Fruit fly (Drosophila melanogaster) whole organism, embryonic: ENCODE results near the gene CG42366.

Experiments used
- Adf1 ChIP-seq: fragments of 200-800 bp; sonication (Bioruptor generic); IDR thresholded peaks from 2 replicates; pipeline ENCODE4 v1.3.6; 2022; ENCODE audit warnings: missing biosample characterization, missing genetic modification characterization
- Blimp-1 ChIP-seq: fragments of 200-800 bp; sonication (Bioruptor generic); optimal IDR thresholded peaks from 3 replicates; lab custom pipeline; 2018; ENCODE audit warnings: missing biosample characterization, missing genetic modification characterization, mild to moderate bottlenecking, moderate library complexity, missing genetic modification reagents
- CG1024 ChIP-seq: fragments of 200-800 bp; sonication (Bioruptor generic); IDR thresholded peaks from 2 replicates; pipeline ENCODE4 v1.3.6; 2022; ENCODE audit warnings: missing biosample characterization, missing genetic modification characterization
- CG10366 ChIP-seq: fragments of 200-800 bp; sonication (Bioruptor generic); IDR thresholded peaks from 2 replicates; pipeline ENCODE4 v1.3.6; 2022; ENCODE audit warnings: missing biosample characterization, missing genetic modification characterization
- CG12744 ChIP-seq: fragments of 200-800 bp; sonication (Bioruptor generic); optimal IDR thresholded peaks from 2 replicates; lab custom pipeline; 2016; ENCODE audit warnings: missing biosample characterization, missing genetic modification characterization
- CG13624 ChIP-seq: fragments of 200-800 bp; sonication (Bioruptor generic); optimal IDR thresholded peaks from 2 replicates; lab custom pipeline; 2016; ENCODE audit warnings: missing biosample characterization, missing genetic modification characterization
- CG14965 ChIP-seq: fragments of 200-800 bp; sonication (Bioruptor generic); optimal IDR thresholded peaks from 2 replicates; lab custom pipeline; 2016; ENCODE audit warnings: missing biosample characterization, missing genetic modification characterization, borderline replicate concordance
- CG17186 ChIP-seq: fragments of 200-800 bp; sonication (Bioruptor generic); optimal IDR thresholded peaks from 3 replicates; lab custom pipeline; 2017; ENCODE audit warnings: missing biosample characterization, missing genetic modification reagents, missing genetic modification characterization
- CG2120 ChIP-seq: fragments of 200-800 bp; sonication (Bioruptor generic); optimal IDR thresholded peaks from 3 replicates; lab custom pipeline; 2016; ENCODE audit warnings: missing biosample characterization, missing genetic modification characterization
- CG30403 ChIP-seq: fragments of 200-800 bp; sonication (Bioruptor generic); optimal IDR thresholded peaks from 3 replicates; lab custom pipeline; 2016; ENCODE audit warnings: missing biosample characterization, missing genetic modification characterization
- CG31224 ChIP-seq: fragments of 200-800 bp; sonication (Bioruptor generic); IDR thresholded peaks from 2 replicates; pipeline ENCODE4 v1.3.6; 2022; ENCODE audit warnings: missing biosample characterization, missing genetic modification characterization
- CG31441 ChIP-seq: fragments of 200-800 bp; sonication (Bioruptor generic); IDR thresholded peaks from 2 replicates; pipeline ENCODE4 v1.3.6; 2022; ENCODE audit warnings: missing biosample characterization, missing genetic modification characterization
- CG3838 ChIP-seq: fragments of 200-800 bp; sonication (Bioruptor generic); optimal IDR thresholded peaks from 3 replicates; lab custom pipeline; 2016; ENCODE audit warnings: missing biosample characterization, missing genetic modification characterization
- CG43689 ChIP-seq: fragments of 200-800 bp; sonication (Bioruptor generic); IDR thresholded peaks from 2 replicates; pipeline ENCODE4 v1.3.6; 2022; ENCODE audit warnings: missing biosample characterization, missing genetic modification characterization
- CG4404 ChIP-seq: fragments of 200-800 bp; sonication (Bioruptor generic); IDR thresholded peaks from 2 replicates; pipeline ENCODE4 v1.3.6; 2022; ENCODE audit warnings: missing biosample characterization, missing genetic modification characterization
- CG6254 ChIP-seq: fragments of 200-800 bp; sonication (Bioruptor generic); optimal IDR thresholded peaks from 3 replicates; lab custom pipeline; 2017; ENCODE audit warnings: mild to moderate bottlenecking, missing biosample characterization, missing genetic modification reagents, missing genetic modification characterization
- CG6791 ChIP-seq: fragments of 200-800 bp; sonication (Bioruptor generic); IDR thresholded peaks from 3 replicates; pipeline ENCODE4 v1.3.6; 2022; ENCODE audit warnings: missing biosample characterization, missing genetic modification characterization; ENCODE audit not compliant: partially characterized antibody
- CG7786 ChIP-seq: fragments of 200-800 bp; sonication (Bioruptor generic); optimal IDR thresholded peaks from 2 replicates; lab custom pipeline; 2016; ENCODE audit warnings: missing biosample characterization, missing genetic modification characterization
- CG7987 ChIP-seq: fragments of 200-800 bp; sonication (Bioruptor generic); optimal IDR thresholded peaks from 2 replicates; lab custom pipeline; 2018; ENCODE audit warnings: missing biosample characterization, mild to moderate bottlenecking, missing genetic modification characterization, moderate library complexity
- CG8478 ChIP-seq: fragments of >200 bp; optimal IDR thresholded peaks from 2 replicates; lab custom pipeline; 2018
- CG8765 ChIP-seq: fragments of 200-800 bp; sonication (Bioruptor generic); IDR thresholded peaks from 2 replicates; pipeline ENCODE4 v1.3.6; 2022; ENCODE audit warnings: missing biosample characterization, missing genetic modification characterization
- Camta ChIP-seq: fragments of 200-800 bp; sonication (Bioruptor generic); optimal IDR thresholded peaks from 2 replicates; lab custom pipeline; 2016; ENCODE audit warnings: missing biosample characterization, missing genetic modification characterization
- Dbx ChIP-seq: fragments of 200-800 bp; sonication (Bioruptor generic); IDR thresholded peaks from 3 replicates; pipeline ENCODE4 v1.3.6; 2022; ENCODE audit warnings: missing biosample characterization, missing genetic modification characterization
- HLH3B ChIP-seq: fragments of 200-800 bp; sonication (Bioruptor generic); IDR thresholded peaks from 2 replicates; pipeline ENCODE4 v1.3.6; 2022; ENCODE audit warnings: missing biosample characterization, missing genetic modification characterization
- Hey ChIP-seq: fragments of 200-800 bp; sonication (Bioruptor generic); optimal IDR thresholded peaks from 3 replicates; lab custom pipeline; 2018; ENCODE audit warnings: missing biosample characterization, mild to moderate bottlenecking, missing genetic modification characterization
- MESR4 ChIP-seq: fragments of 200-800 bp; sonication (Bioruptor generic); optimal IDR thresholded peaks from 2 replicates; lab custom pipeline; 2018; ENCODE audit warnings: missing biosample characterization, mild to moderate bottlenecking, missing genetic modification characterization, moderate library complexity
- Max ChIP-seq: fragments of 200-800 bp; sonication (Bioruptor generic); optimal IDR thresholded peaks from 2 replicates; lab custom pipeline; 2016; ENCODE audit warnings: missing biosample characterization, mild to moderate bottlenecking, missing genetic modification characterization
- Mrtf ChIP-seq: fragments of 200-800 bp; sonication (Bioruptor generic); IDR thresholded peaks from 3 replicates; pipeline ENCODE4 v1.3.6; 2022; ENCODE audit warnings: missing biosample characterization, missing genetic modification characterization
- Myb ChIP-seq: fragments of 200-800 bp; sonication (Bioruptor generic); optimal IDR thresholded peaks from 2 replicates; lab custom pipeline; 2016; ENCODE audit warnings: missing biosample characterization, missing genetic modification characterization
- NC2β ChIP-seq: fragments of 200-800 bp; sonication (Bioruptor generic); optimal IDR thresholded peaks from 2 replicates; lab custom pipeline; 2016; ENCODE audit warnings: missing biosample characterization, missing genetic modification characterization
- Sin3A ChIP-seq: fragments of >200 bp; optimal IDR thresholded peaks from 2 replicates; lab custom pipeline; 2018
- Taf1 ChIP-seq: fragments of 200-800 bp; sonication (Bioruptor generic); IDR thresholded peaks from 2 replicates; pipeline ENCODE4 v1.3.6; 2022; ENCODE audit warnings: missing biosample characterization, missing genetic modification characterization
- ap ChIP-seq: fragments of 200-800 bp; sonication (Bioruptor generic); IDR thresholded peaks from 2 replicates; pipeline ENCODE4 v1.3.6; 2022; ENCODE audit warnings: missing biosample characterization, missing genetic modification characterization
- br ChIP-seq: fragments of >200 bp; optimal IDR thresholded peaks from 2 replicates; lab custom pipeline; 2017
- da ChIP-seq: fragments of 200-800 bp; sonication (Bioruptor generic); optimal IDR thresholded peaks from 2 replicates; lab custom pipeline; 2016; ENCODE audit warnings: missing biosample characterization, missing genetic modification characterization
- dysf ChIP-seq: fragments of 200-800 bp; sonication (Bioruptor generic); IDR thresholded peaks from 3 replicates; pipeline ENCODE4 v1.3.6; 2022; ENCODE audit warnings: missing biosample characterization, missing genetic modification characterization
- gcm ChIP-seq: fragments of 200-800 bp; sonication (Bioruptor generic); optimal IDR thresholded peaks from 2 replicates; lab custom pipeline; 2019; ENCODE audit warnings: missing biosample characterization, mild to moderate bottlenecking, missing genetic modification characterization, moderate library complexity
- kay ChIP-seq: fragments of 200-800 bp; sonication (Bioruptor generic); optimal IDR thresholded peaks from 2 replicates; lab custom pipeline; 2016; ENCODE audit warnings: missing biosample characterization, missing genetic modification characterization
- ken ChIP-seq: fragments of 200-800 bp; sonication (Bioruptor generic); IDR thresholded peaks from 3 replicates; pipeline ENCODE4 v1.3.6; 2022; ENCODE audit warnings: missing biosample characterization, missing genetic modification characterization
- klu ChIP-seq: fragments of 200-800 bp; sonication (Bioruptor generic); IDR thresholded peaks from 2 replicates; pipeline ENCODE4 v1.3.6; 2022; ENCODE audit warnings: missing biosample characterization, missing genetic modification characterization
- nmo ChIP-seq: fragments of 200-800 bp; sonication (Bioruptor generic); optimal IDR thresholded peaks from 2 replicates; lab custom pipeline; 2018; ENCODE audit warnings: missing biosample characterization, mild to moderate bottlenecking, missing genetic modification characterization, moderate library complexity
- p53 ChIP-seq: fragments of 200-800 bp; sonication (Bioruptor generic); optimal IDR thresholded peaks from 2 replicates; lab custom pipeline; 2016; ENCODE audit warnings: missing biosample characterization, missing genetic modification characterization
- pb ChIP-seq: fragments of 200-800 bp; sonication (Bioruptor generic); optimal IDR thresholded peaks from 3 replicates; lab custom pipeline; 2016; ENCODE audit warnings: missing biosample characterization, missing genetic modification characterization
- pnt ChIP-seq: fragments of 200-800 bp; sonication (Bioruptor generic); optimal IDR thresholded peaks from 3 replicates; lab custom pipeline; 2016; ENCODE audit warnings: missing biosample characterization, missing genetic modification characterization
- ro ChIP-seq: fragments of 200-800 bp; sonication (Bioruptor generic); IDR thresholded peaks from 2 replicates; pipeline ENCODE4 v1.3.6; 2022; ENCODE audit warnings: missing biosample characterization, missing genetic modification characterization
- sc ChIP-seq, 3 experiments: fragments of >200 bp in 2 of 3; fragments of 200-800 bp in 1 of 3; sonication (Bioruptor generic) in 1 of 3; optimal IDR thresholded peaks; 2 replicates in 2 of 3; 3 replicates in 1 of 3; lab custom pipeline; 2017; ENCODE audit warnings: mild to moderate bottlenecking in 1 of 3, missing biosample characterization in 1 of 3, missing genetic modification characterization in 1 of 3, missing genetic modification reagents in 1 of 3
- schlank ChIP-seq: fragments of 200-800 bp; sonication (Bioruptor generic); optimal IDR thresholded peaks from 2 replicates; lab custom pipeline; 2018; ENCODE audit warnings: missing biosample characterization, mild to moderate bottlenecking, missing genetic modification characterization
- sisA ChIP-seq: fragments of 200-800 bp; sonication (Bioruptor generic); IDR thresholded peaks from 2 replicates; pipeline ENCODE4 v1.3.6; 2022; ENCODE audit warnings: missing biosample characterization, missing genetic modification characterization
- slou ChIP-seq: fragments of 200-800 bp; sonication (Bioruptor generic); optimal IDR thresholded peaks from 3 replicates; lab custom pipeline; 2016; ENCODE audit warnings: missing biosample characterization, missing genetic modification characterization
- tna ChIP-seq: fragments of 200-800 bp; sonication (Bioruptor generic); IDR thresholded peaks from 2 replicates; pipeline ENCODE4 v1.3.6; 2022; ENCODE audit warnings: missing biosample characterization, missing genetic modification characterization; ENCODE audit not compliant: partially characterized antibody
- toy ChIP-seq: fragments of 200-800 bp; sonication (Bioruptor generic); IDR thresholded peaks from 2 replicates; pipeline ENCODE4 v1.3.6; 2022; ENCODE audit warnings: missing biosample characterization, missing genetic modification characterization
- usp ChIP-seq: fragments of >200 bp; optimal IDR thresholded peaks from 2 replicates; lab custom pipeline; 2017; ENCODE audit warnings: missing biosample characterization, missing genetic modification characterization
- wor ChIP-seq: fragments of 200-800 bp; sonication (Bioruptor generic); IDR thresholded peaks from 2 replicates; pipeline ENCODE4 v1.3.6; 2022; ENCODE audit warnings: missing biosample characterization, missing genetic modification characterization

The CG42366 gene

dm6 chr2L:9894871-9895364 is 30.0 kb upstream of the CG42366 start, which contains the start of gene Bka (continued):
- TF ChIP-seq pnt (GFP tag; lab: Kevin White, UChicago) (no peak), Camta (no peak), CG8765 (GFP tag; lab: Robert Waterston, UW) (no peak), tna (peak; percentile 92), CG30403 (GFP tag; lab: Kevin White, UChicago) (peak; percentile 26), br (lab: Kevin White, UChicago) (no peak), sisA (no peak), p53 (GFP tag; lab: Kevin White, UChicago) (no peak), CG43689 (GFP tag; lab: Robert Waterston, UW) (no peak), da (GFP tag; lab: Kevin White, UChicago) (no peak), dysf (GFP tag; lab: Robert Waterston, UW) (no peak), CG31224 (GFP tag; lab: Robert Waterston, UW) (0 out of 2 replicates have a peak, but pooled peaks have one; percentile 9), Blimp-1 (no peak), kay (GFP tag; lab: Kevin White, UChicago) (no peak), CG13624 (GFP tag; lab: Kevin White, UChicago) (peak; percentile 31), Sin3A (peak; percentile 77), wor (GFP tag; lab: Robert Waterston, UW) (no peak), CG1024 (GFP tag; lab: Robert Waterston, UW) (no peak), Taf1 (GFP tag; lab: Robert Waterston, UW) (no peak), nmo (GFP tag; lab: Kevin White, UChicago) (peak; percentile 74), pb (GFP tag; lab: Kevin White, UChicago) (no peak), CG2120 (GFP tag; lab: Kevin White, UChicago) (no peak), CG7987 (GFP tag; lab: Kevin White, UChicago) (peak; percentile 65), usp (GFP tag; lab: Kevin White, UChicago) (no peak), CG8478 (lab: Kevin White, UChicago) (no peak), Myb (GFP tag; lab: Kevin White, UChicago) (no peak), sc (optimal IDR thresholded peaks at IDR 0.05; lab: Kevin White, UChicago) (no peak), sc (GFP tag; optimal IDR thresholded peaks at IDR 0.05; lab: Kevin White, UChicago) (peak; percentile 43), CG7786 (GFP tag; lab: Kevin White, UChicago) (no peak), gcm (GFP tag; lab: Kevin White, UChicago) (peak; percentile 69), CG6791 (GFP tag; lab: Robert Waterston, UW) (peak; percentile 93), ken (GFP tag; lab: Robert Waterston, UW) (no peak), CG10366 (GFP tag; lab: Robert Waterston, UW) (no peak), ap (GFP tag; lab: Robert Waterston, UW) (no peak), Mrtf (GFP tag; lab: Robert Waterston, UW) (no peak), ro (GFP tag; lab: Robert Waterston, UW) (no peak), CG4404 (GFP tag; lab: Robert Waterston, UW) (no peak), CG17186 (GFP tag; lab: Kevin White, UChicago) (peak; percentile 67), CG6254 (GFP tag; lab: Kevin White, UChicago) (peak; percentile 63), Adf1 (GFP tag; lab: Robert Waterston, UW) (peak; percentile 10; the same call in 1 of the 2 replicates), Max (GFP tag; lab: Kevin White, UChicago) (peak; percentile 73), MESR4 (GFP tag; lab: Kevin White, UChicago) (peak; percentile 96), HLH3B (GFP tag; lab: Robert Waterston, UW) (no peak), CG3838 (no peak), Dbx (GFP tag; lab: Robert Waterston, UW) (peak; percentile 53; the same call in 2 of the 3 replicates), toy (GFP tag; lab: Robert Waterston, UW) (no peak), CG12744 (GFP tag; lab: Kevin White, UChicago) (no peak), Hey (tag; lab: Kevin White, UChicago) (no peak), CG14965 (GFP tag; lab: Kevin White, UChicago) (no peak), klu (no peak), CG31441 (GFP tag; lab: Robert Waterston, UW) (peak; percentile 62), NC2β (GFP tag; lab: Kevin White, UChicago) (peak; percentile 55), schlank (tag; lab: Kevin White, UChicago) (peak; percentile 20), slou (no peak)
